Fruit fly (Drosophila melanogaster) Kc167 (cell line): ENCODE results near the gene CG7573.

Experiments used
- Myc ChIP-seq: fragments of >200 bp; optimal IDR thresholded peaks from 2 replicates; lab custom pipeline; 2017; ENCODE audit warnings: missing external identifiers
- Sin3A ChIP-seq: fragments of >200 bp; optimal IDR thresholded peaks from 2 replicates; lab custom pipeline; 2018; ENCODE audit warnings: missing external identifiers
- h ChIP-seq: fragments of >200 bp; optimal IDR thresholded peaks from 3 replicates; lab custom pipeline; 2018; ENCODE audit warnings: missing external identifiers
- insv ChIP-seq: fragments of >200 bp; optimal IDR thresholded peaks from 3 replicates; lab custom pipeline; 2018; ENCODE audit warnings: missing external identifiers
- psq ChIP-seq: fragments of >200 bp; optimal IDR thresholded peaks from 2 replicates; lab custom pipeline; 2017; ENCODE audit warnings: missing external identifiers
- ttk ChIP-seq: sonication (Bioruptor generic); optimal IDR thresholded peaks from 2 replicates; lab custom pipeline; 2017; ENCODE audit warnings: missing external identifiers

Gene CG7573

DNA sequence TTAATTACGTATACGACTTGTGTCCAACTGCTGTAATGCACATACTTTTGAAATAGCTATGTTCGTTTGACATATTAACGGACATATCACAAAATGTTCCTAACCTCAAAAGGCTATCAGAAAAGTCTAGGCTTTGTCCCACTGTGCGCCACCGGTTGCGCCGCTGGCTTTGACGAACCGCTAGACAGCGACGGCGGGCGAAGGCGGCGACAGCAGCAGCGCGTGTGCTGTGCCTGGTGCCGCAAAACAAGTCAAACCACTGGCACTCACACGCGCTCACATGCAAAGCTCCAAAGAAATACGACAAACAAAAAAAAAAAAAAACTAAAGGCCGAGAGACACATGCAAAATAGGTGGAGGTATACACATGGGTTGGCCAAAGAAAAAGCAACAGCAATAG, 18.2 kb upstream of the CG7573 start:
- TF ChIP-seq ttk (lab: Kevin White, UChicago) (no peak), Myc (no peak), psq (lab: Kevin White, UChicago) (no peak), Sin3A (no peak), h (no peak), insv (lab: Kevin White, UChicago) (no peak)

DNA sequence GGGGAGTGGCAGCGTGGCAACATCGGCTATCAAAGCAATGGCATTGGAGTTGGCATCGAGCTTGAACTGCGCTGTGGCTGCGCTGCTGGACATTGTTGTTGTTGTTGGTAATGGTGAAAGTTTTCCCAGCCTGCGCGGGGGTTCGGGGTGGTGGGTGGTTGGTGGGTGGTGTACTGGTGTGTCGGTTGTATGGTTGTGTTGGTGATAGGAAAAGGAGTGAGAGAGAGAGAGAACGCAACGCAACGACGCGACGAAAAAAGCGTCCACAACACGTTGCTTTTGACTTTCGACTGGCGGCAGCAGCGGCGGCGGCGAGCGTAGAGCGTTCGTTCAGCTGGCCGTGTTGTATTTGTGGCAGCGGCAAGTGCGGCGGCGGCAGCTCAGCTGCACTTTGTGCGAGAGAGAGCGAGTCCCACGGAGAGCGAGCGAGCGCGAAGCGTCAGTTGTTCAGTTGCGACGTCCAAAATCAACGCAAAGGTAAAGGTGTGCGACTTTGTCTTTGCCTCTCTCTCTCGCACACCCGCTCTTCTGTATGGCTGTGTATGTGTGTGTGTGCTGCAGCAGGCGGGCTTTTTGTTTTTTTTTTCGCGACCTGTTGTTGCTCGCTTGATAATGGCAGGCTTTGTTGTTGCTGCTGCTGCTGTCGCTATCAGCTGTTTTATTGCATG, 16.9 kb upstream of the CG7573 start:
- TF ChIP-seq ttk (lab: Kevin White, UChicago) = no peak
- TF ChIP-seq h = no peak
- TF ChIP-seq Sin3A = no peak
- no peak for TF ChIP-seq Myc
- TF ChIP-seq insv (lab: Kevin White, UChicago) = no peak
- TF ChIP-seq psq (lab: Kevin White, UChicago) = no peak

DNA sequence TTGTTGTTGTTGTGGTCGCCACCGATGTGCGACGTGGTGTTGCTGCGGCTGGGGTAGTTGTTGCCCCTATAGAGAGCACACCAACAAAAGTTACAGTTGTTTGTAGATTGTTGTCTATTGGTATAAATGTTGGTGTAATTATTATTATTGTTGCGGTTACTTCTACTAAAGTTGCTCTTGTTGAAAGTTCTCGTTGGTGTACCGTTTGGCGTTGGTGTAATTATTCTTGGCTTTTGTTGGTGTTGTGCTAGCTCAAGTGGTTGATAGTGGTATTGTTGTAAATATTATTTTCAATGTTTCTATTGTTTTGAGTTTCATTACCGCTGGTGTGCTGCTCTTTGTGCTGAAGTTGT, 16.4 kb upstream of the CG7573 start:
- no peak for TF ChIP-seq psq (lab: Kevin White, UChicago)
- TF ChIP-seq Sin3A = no peak
- TF ChIP-seq ttk (lab: Kevin White, UChicago) = no peak
- no peak for TF ChIP-seq Myc
- no peak for TF ChIP-seq h
- TF ChIP-seq insv (lab: Kevin White, UChicago) = no peak

DNA sequence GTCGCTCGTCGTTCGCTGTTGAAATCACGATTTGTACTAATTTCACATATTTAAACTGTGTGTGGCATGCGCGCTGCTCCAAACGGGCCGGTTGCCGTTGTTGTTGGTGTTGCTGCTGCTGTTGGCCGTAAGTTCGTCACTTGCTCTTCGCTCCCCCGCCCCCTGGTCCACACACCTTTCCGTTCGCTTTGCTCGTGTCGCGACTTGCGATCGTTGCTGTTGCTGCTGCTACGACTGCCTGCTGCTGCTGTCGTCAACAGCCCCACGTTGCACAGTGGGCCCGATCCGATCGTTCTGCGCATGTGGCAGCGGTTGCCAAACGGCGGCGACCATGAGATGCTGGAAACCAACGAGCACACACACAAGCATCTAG, 15.8 kb upstream of the CG7573 start, which contains the start of gene Dyro:
Gene Dyro, minus strand, starts transcription at position 143 of the 373 bp plus-strand sequence.
- TF ChIP-seq h = no peak
- no peak for TF ChIP-seq insv (lab: Kevin White, UChicago)
- TF ChIP-seq psq (lab: Kevin White, UChicago) = no peak
- TF ChIP-seq Myc = no peak

DNA sequence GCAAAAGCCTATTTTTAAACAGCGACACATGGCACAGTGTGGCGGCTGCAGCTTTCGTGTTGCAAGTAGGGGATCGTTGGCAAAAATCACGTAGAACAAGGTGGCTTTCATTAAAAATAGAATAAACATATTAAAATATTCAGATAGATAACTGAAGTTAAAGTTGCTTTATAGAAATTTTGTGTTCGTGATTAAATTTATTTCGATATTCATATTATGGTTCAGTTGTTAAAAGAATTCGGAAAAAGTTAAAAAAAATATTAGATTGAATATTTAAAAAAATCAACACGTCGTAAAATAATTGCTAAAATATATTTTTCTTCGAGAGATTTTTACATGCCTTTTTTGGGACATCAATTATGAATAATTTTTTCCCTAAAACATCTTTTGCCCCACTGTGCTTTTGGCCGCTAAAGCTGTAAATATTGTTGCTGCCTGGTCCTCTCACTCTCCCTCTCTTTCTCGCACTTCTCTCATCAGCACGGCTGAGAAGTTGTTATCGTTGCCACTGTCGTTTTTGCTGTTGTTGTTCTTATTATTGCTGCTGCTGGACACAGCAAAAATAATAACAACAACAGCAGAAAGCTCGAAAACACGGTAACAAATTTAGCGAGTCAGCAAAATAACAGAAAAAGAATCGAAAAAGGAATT, 15.3 kb upstream of the CG7573 start:
- TF ChIP-seq insv (lab: Kevin White, UChicago) = no peak
- TF ChIP-seq Myc = no peak
- no peak for TF ChIP-seq ttk (lab: Kevin White, UChicago)

DNA sequence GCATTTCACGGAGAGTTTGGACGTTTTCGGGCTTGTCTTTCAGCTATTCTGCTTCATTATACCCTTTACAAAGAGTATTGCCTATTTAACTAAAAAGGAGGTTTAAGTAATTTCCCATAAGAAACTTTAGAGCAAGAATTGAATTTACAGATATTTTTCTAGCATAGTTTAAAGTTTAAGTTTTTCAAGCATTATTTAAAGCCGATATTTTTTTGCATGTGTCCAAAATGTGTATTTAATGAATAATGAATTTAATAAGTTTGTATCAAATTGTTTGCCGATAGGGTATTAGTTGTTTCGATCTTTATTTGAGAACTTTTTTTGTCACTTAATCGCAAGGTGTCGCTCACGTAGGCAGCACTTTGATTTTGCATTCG, 14.8 kb upstream of the CG7573 start:
- TF ChIP-seq ttk (lab: Kevin White, UChicago) (no peak), h (no peak), insv (lab: Kevin White, UChicago) (no peak)

DNA sequence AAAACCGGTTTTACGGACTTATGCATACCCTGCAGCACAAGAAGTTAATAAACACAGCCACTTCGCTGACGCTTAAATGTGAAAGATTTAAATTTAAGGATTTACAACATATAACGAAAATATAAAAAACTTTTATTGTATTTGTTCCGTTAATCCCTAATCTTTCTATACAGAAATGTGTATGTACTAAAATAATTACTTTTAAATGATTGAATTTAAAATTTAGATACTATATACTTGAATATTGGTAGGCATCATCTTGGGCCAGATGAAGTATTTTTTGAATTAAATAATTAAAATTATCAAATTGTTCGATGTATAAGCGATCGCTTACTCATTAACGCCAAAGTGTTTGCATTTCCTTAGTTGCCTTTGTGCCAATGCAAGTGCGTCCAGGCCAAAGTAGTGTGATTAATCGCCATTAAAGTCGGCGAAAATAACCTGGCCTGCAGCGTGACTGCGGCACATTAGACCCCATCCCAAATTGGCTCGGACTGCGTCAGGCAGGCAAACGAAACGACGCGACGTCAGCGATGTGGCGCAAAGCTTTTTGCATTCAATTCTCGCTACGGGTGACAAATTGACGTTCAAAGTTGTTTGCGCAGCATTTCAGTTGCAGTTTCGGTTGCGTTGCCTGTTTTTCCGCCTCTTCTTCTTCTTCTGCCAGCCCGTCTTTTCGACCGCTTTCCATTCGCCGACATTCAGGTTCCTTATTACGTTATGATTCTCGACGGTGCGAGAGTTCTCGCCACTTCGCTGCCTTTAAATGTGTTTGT, 13.8 kb upstream of the CG7573 start:
- TF ChIP-seq h = no peak
- no peak for TF ChIP-seq psq (lab: Kevin White, UChicago)
- no peak for TF ChIP-seq Myc
- TF ChIP-seq insv (lab: Kevin White, UChicago) = no peak
- TF ChIP-seq ttk (lab: Kevin White, UChicago) = no peak
- no peak for TF ChIP-seq Sin3A

DNA sequence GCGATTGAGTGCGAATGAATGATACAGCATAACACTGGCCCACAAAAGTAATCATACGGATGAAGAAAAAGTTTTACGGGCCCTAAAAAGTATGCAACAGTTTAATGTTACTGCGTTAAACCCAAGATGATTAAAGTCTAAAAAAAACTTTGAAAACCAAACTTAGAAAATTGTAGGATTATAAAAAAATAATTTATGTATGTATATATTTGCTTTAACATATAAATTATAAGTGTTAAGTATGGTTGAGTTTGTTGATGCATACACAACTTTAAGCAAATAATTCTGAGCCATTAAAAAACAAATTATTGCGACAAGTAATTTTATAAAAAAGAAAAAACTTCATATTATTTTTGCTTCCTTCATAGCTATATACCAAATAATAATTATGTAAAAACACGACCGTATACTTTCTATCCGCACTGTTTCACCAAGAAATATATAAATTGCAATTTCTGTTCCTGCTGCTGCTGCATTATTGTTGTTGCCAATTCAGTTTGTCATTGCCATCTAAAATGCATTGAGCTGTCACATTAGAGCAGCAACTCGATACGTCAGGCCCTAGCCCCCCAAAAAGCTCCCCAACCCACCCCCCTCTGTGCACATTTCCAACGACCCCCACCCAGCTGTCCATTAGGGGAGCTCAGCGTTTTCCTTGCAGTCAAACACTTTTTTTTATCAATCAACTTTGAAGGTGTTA, 13.0 kb upstream of the CG7573 start:
- no peak for TF ChIP-seq Myc
- TF ChIP-seq Sin3A = no peak
- TF ChIP-seq h = no peak
- no peak for TF ChIP-seq insv (lab: Kevin White, UChicago)
- TF ChIP-seq psq (lab: Kevin White, UChicago) = no peak
- TF ChIP-seq ttk (lab: Kevin White, UChicago) = no peak

DNA sequence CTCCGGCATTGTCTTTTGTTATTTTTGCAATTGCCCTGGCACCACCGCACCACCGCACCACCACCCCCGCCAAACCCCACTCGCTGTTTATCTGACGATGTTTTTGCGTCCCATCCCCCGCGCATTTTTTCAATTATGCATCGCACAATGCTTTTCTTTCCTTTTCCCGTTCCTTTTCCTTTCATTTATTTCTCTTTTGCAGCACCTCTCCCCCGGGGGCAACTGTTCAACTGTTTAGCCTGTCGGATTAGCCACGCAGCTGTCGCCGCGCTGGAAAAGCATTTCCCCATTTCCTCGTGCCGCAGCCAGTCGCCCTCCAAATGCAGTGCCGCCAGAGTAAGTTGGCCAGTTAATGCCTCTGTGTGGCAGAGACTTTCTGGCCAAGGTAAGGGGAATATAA, 12.3 kb upstream of the CG7573 start:
- TF ChIP-seq Sin3A (no peak), ttk (lab: Kevin White, UChicago) (no peak), insv (lab: Kevin White, UChicago) (no peak), psq (lab: Kevin White, UChicago) (no peak), Myc (no peak), h (no peak)

DNA sequence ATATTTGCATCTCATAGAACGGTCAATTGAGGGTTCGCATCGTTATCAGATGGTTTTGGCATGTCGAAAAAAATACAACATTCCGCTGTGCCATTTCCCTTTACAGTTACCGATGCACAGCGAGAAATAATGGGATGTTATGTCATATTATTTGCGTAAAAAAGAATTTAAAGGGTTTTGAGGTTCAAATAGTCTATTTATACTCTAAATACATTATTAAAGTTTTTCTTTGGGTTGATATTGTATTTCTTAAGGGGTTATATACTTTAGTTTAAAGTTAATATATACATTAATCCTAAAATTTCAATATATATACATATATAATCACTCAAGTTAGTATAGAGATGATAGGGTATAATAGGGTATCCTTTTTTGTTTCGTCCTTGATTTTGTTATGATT, 8.6 kb upstream of the CG7573 start:
- no peak for TF ChIP-seq Myc
- TF ChIP-seq Sin3A = no peak
- TF ChIP-seq ttk (lab: Kevin White, UChicago) = no peak
- no peak for TF ChIP-seq insv (lab: Kevin White, UChicago)
- TF ChIP-seq h = no peak
- no peak for TF ChIP-seq psq (lab: Kevin White, UChicago)

DNA sequence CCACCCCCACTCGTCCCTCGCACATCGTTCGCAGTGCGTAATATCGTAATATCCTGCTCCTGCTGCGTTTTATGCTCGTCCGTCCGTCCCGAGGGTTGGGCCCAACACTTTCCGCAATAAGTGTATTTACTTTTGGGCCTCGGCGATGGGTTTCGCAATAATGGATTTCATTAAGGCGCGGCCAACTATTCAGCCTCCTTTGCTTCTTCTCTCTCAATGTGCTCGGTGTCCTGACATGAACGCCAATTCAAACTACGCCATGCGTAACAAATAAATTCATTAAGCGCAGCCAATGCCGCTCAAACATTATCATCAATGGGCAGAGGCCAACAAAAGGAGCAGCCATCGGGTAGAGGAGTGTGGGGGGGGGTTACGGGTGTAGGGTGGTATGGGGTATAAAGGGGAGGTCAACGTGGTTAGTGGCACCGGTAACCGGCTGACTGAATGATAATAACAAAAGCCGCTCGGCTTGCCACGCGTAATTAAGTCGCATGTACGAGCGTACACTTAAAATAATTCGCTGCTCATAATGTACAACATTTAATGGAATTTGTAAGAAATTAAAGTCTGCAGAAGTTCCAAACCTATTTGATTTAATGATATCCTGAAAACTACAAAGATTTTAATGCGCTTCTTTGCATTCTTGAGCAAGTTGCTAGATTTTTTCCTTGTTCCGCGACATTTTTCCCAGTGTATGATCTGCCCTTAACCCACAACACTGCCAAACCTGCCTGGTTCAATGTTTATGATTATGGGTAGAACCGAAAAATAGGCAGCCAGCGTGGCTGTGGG, 7.9 kb upstream of the CG7573 start:
- TF ChIP-seq ttk (lab: Kevin White, UChicago) = no peak
- TF ChIP-seq psq (lab: Kevin White, UChicago) = no peak
- no peak for TF ChIP-seq insv (lab: Kevin White, UChicago)
- TF ChIP-seq Sin3A = no peak
- no peak for TF ChIP-seq h
- TF ChIP-seq Myc = no peak

DNA sequence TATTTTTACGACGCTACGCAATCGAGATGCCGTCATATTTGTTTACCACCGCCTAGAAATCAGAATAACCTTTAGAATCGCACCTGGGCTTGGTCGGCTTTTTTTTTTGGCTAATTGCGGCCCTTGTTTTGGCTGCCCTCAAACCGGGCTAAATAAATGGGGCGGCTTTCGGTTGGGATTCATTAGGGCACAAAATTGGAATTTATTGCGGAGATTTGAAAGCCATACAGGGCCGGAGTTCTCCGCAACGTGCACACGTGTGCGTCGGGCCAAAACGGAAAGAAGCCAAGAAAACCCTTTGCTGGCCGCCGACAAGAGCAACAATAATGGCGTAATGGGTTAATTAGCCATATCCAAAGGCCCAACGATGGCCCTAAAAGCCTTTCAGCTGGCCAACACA, 6.2 kb upstream of the CG7573 start:
- TF ChIP-seq insv (lab: Kevin White, UChicago) = no peak
- no peak for TF ChIP-seq Myc
- TF ChIP-seq Sin3A = no peak
- no peak for TF ChIP-seq h
- TF ChIP-seq ttk (lab: Kevin White, UChicago) = no peak
- no peak for TF ChIP-seq psq (lab: Kevin White, UChicago)
